Fruit fly (Drosophila melanogaster): ENCODE measurements around the gene Frl.

The Frl gene

dm6 chr3L:14050944-14051548 lies 2.0 kb upstream of the Frl start, which contains the start of gene CG6833 (continued):
- peak; percentile 43 for TF ChIP-seq CG12942 (GFP tag; optimal IDR thresholded peaks at IDR 0.05)
- no peak for TF ChIP-seq Lpt (GFP tag; optimal IDR thresholded peaks at IDR 0.05)
- peak; percentile 66 for TF ChIP-seq CG15696 (tag; optimal IDR thresholded peaks at IDR 0.05)
- TF ChIP-seq prd (optimal IDR thresholded peaks at IDR 0.05), result no peak
- TF ChIP-seq prd (GFP tag; IDR thresholded peaks at IDR 0.05), result peak; percentile 86
- peak; percentile 88 for TF ChIP-seq CG32532 (GFP tag; IDR thresholded peaks at IDR 0.05)
- peak; percentile 38 for TF ChIP-seq CG6654 (GFP tag; optimal IDR thresholded peaks at IDR 0.05)
- no peak for TF ChIP-seq oc (tag; optimal IDR thresholded peaks at IDR 0.05)
- no peak for TF ChIP-seq ro (GFP tag; IDR thresholded peaks at IDR 0.05)
- TF ChIP-seq gfzf (GFP tag; optimal IDR thresholded peaks at IDR 0.05), result peak; percentile 92
- TF ChIP-seq kay (GFP tag; optimal IDR thresholded peaks at IDR 0.05), result peak; percentile 33
- no peak for TF ChIP-seq sqz (GFP tag; optimal IDR thresholded peaks at IDR 0.05)
- TF ChIP-seq CG18599 (GFP tag; optimal IDR thresholded peaks at IDR 0.05), result peak; percentile 72
- peak; percentile 77 for TF ChIP-seq CG14710 (tag; optimal IDR thresholded peaks at IDR 0.05)
- peak; percentile 69; the same call in 1 of the 2 replicates for TF ChIP-seq ttk (GFP tag; IDR thresholded peaks at IDR 0.05)
- TF ChIP-seq zen (tag; optimal IDR thresholded peaks at IDR 0.05), result peak; percentile 65
- TF ChIP-seq CG17612 (GFP tag; IDR thresholded peaks at IDR 0.05), result no peak
- TF ChIP-seq Oaz (GFP tag; IDR thresholded peaks at IDR 0.05), result no peak
- TF ChIP-seq trh (GFP tag; optimal IDR thresholded peaks at IDR 0.05), result no peak
- peak; percentile 49 for TF ChIP-seq Sox102F (GFP tag; optimal IDR thresholded peaks at IDR 0.05)
- no peak for TF ChIP-seq pfk (GFP tag; optimal IDR thresholded peaks at IDR 0.05)
- TF ChIP-seq kni (GFP tag; optimal IDR thresholded peaks at IDR 0.05), result no peak
- TF ChIP-seq bbx (GFP tag; IDR thresholded peaks at IDR 0.05; ENCODE audit: partially characterized antibody), result 0 out of 2 replicates have a peak, but pooled peaks have one; percentile 39
- no peak for TF ChIP-seq z (GFP tag; IDR thresholded peaks at IDR 0.05)
- no peak for TF ChIP-seq CG10565 (GFP tag; optimal IDR thresholded peaks at IDR 0.05)
- TF ChIP-seq twi (tag; optimal IDR thresholded peaks at IDR 0.05), result no peak
- TF ChIP-seq CG12299 (tag; optimal IDR thresholded peaks at IDR 0.05), result no peak
- TF ChIP-seq sens-2 (GFP tag; IDR thresholded peaks at IDR 0.05), result peak; percentile 56
- TF ChIP-seq tin (GFP tag; optimal IDR thresholded peaks at IDR 0.05), result peak; percentile 86
- no peak for TF ChIP-seq amos (GFP tag; IDR thresholded peaks at IDR 0.05; ENCODE audit: partially characterized antibody)
- TF ChIP-seq CG8089 (GFP tag; optimal IDR thresholded peaks at IDR 0.05), result no peak
- TF ChIP-seq CG9797 (GFP tag; optimal IDR thresholded peaks at IDR 0.05), result peak; percentile 87
- peak; percentile 78 for TF ChIP-seq CG14014 (GFP tag; IDR thresholded peaks at IDR 0.05)
- no peak for TF ChIP-seq TFAM (GFP tag; optimal IDR thresholded peaks at IDR 0.05)
- TF ChIP-seq phol (tag; optimal IDR thresholded peaks at IDR 0.05), result peak; percentile 73
- TF ChIP-seq Optix (GFP tag; IDR thresholded peaks at IDR 0.05), result peak; percentile 76
- peak; percentile 64 for TF ChIP-seq Ets97D (GFP tag; optimal IDR thresholded peaks at IDR 0.05)
- TF ChIP-seq CG17361 (GFP tag; IDR thresholded peaks at IDR 0.05), result peak; percentile 68
- peak; percentile 74 for TF ChIP-seq Side (GFP tag; optimal IDR thresholded peaks at IDR 0.05)
- TF ChIP-seq btn (GFP tag; optimal IDR thresholded peaks at IDR 0.05), result no peak
- peak; percentile 38 for TF ChIP-seq ab (GFP tag; optimal IDR thresholded peaks at IDR 0.05)
- no peak for TF ChIP-seq ATbp (GFP tag; optimal IDR thresholded peaks at IDR 0.05)
- peak; percentile 65 for TF ChIP-seq CG8290 (GFP tag; optimal IDR thresholded peaks at IDR 0.05)
- TF ChIP-seq CG8290 (tag; optimal IDR thresholded peaks at IDR 0.05), result peak in 1 of 2 experiments; percentile 92
- peak; percentile 94 for TF ChIP-seq Gug (GFP tag; IDR thresholded peaks at IDR 0.05)
- TF ChIP-seq CG6765 (GFP tag; optimal IDR thresholded peaks at IDR 0.05), result no peak
- TF ChIP-seq gem (tag; optimal IDR thresholded peaks at IDR 0.05), result peak; percentile 64
- TF ChIP-seq Ptx1 (GFP tag; IDR thresholded peaks at IDR 0.05), result peak; percentile 85
- TF ChIP-seq Lim3 (GFP tag; IDR thresholded peaks at IDR 0.05), result no peak
- TF ChIP-seq pros (GFP tag; optimal IDR thresholded peaks at IDR 0.05), result no peak
- peak; percentile 57 for TF ChIP-seq peb (GFP tag; IDR thresholded peaks at IDR 0.05)
